Worm (Caenorhabditis elegans) whole organism, L2 larva: ENCODE measurements around the gene K12H6.9.

Source experiments
- C34F6.9 ChIP-seq: fragments of 150-350 bp; optimal IDR thresholded peaks from 2 replicates; lab custom pipeline; 2014; ENCODE audit warnings: missing biosample characterization, missing genetic modification characterization
- F13H6.1 ChIP-seq: sonication (generic microtip); optimal IDR thresholded peaks from 2 replicates; lab custom pipeline; 2016; ENCODE audit warnings: missing genetic modification characterization, missing compliant biosample characterization
- R02D3.7 ChIP-seq: fragments of 150-350 bp; optimal IDR thresholded peaks from 2 replicates; lab custom pipeline; 2014; ENCODE audit warnings: missing biosample characterization, missing genetic modification characterization
- Y55F3AM.14 ChIP-seq: fragments of 200-800 bp; sonication (Bioruptor generic); optimal IDR thresholded peaks from 2 replicates; lab custom pipeline; 2018; ENCODE audit warnings: mild to moderate bottlenecking, missing genetic modification characterization, missing compliant biosample characterization
- ZK546.5 ChIP-seq: sonication (generic microtip); optimal IDR thresholded peaks from 2 replicates; lab custom pipeline; 2017; ENCODE audit warnings: missing biosample characterization, missing genetic modification characterization
- alr-1 ChIP-seq: fragments of 150-350 bp; optimal IDR thresholded peaks from 2 replicates; lab custom pipeline; 2014; ENCODE audit warnings: missing biosample characterization, missing genetic modification characterization
- aly-2 ChIP-seq: fragments of 150-350 bp; optimal IDR thresholded peaks from 2 replicates; lab custom pipeline; 2014; ENCODE audit warnings: missing biosample characterization, missing genetic modification characterization
- ama-1 ChIP-seq: fragments of 150-350 bp; optimal IDR thresholded peaks from 2 replicates; lab custom pipeline; 2018; ENCODE audit warnings: inconsistent platforms
- blmp-1 ChIP-seq: sonication (generic microtip); optimal IDR thresholded peaks from 2 replicates; lab custom pipeline; 2017; ENCODE audit warnings: missing genetic modification characterization, mild to moderate bottlenecking, missing compliant biosample characterization, antibody characterized with exemption, moderate library complexity; ENCODE audit not compliant: insufficient read depth
- ceh-16 ChIP-seq: fragments of 150-350 bp; optimal IDR thresholded peaks from 2 replicates; lab custom pipeline; 2014; ENCODE audit warnings: missing biosample characterization, missing genetic modification characterization
- ceh-82 ChIP-seq: fragments of 150-350 bp; optimal IDR thresholded peaks from 2 replicates; lab custom pipeline; 2014; ENCODE audit warnings: missing biosample characterization, missing genetic modification characterization
- crh-2 ChIP-seq: sonication (generic microtip); optimal IDR thresholded peaks from 2 replicates; lab custom pipeline; 2017; ENCODE audit warnings: missing biosample characterization, missing genetic modification characterization
- dmd-4 ChIP-seq: sonication (generic microtip); optimal IDR thresholded peaks from 2 replicates; lab custom pipeline; 2017; ENCODE audit warnings: missing biosample characterization, missing genetic modification characterization
- egl-27 ChIP-seq: sonication (generic microtip); optimal IDR thresholded peaks from 3 replicates; lab custom pipeline; 2017; ENCODE audit warnings: missing biosample characterization, missing genetic modification reagents, missing genetic modification characterization
- elt-1 ChIP-seq: fragments of 150-350 bp; optimal IDR thresholded peaks from 2 replicates; lab custom pipeline; 2014; ENCODE audit warnings: missing biosample characterization, missing genetic modification characterization
- elt-3 ChIP-seq: sonication (generic microtip); optimal IDR thresholded peaks from 2 replicates; lab custom pipeline; 2017; ENCODE audit warnings: missing biosample characterization, missing genetic modification characterization
- fos-1 ChIP-seq: fragments of 150-350 bp; optimal IDR thresholded peaks from 2 replicates; lab custom pipeline; 2014; ENCODE audit warnings: missing biosample characterization, missing genetic modification characterization
- gmeb-1 ChIP-seq: fragments of 150-350 bp; optimal IDR thresholded peaks from 2 replicates; lab custom pipeline; 2014; ENCODE audit warnings: missing biosample characterization, missing genetic modification characterization
- lin-11 ChIP-seq: fragments of 150-350 bp; sonication (generic microtip); optimal IDR thresholded peaks from 2 replicates; lab custom pipeline; 2014; ENCODE audit warnings: missing biosample characterization, missing genetic modification characterization, inconsistent platforms, mixed read lengths
- lin-13 ChIP-seq: fragments of 150-350 bp; optimal IDR thresholded peaks from 2 replicates; lab custom pipeline; 2014; ENCODE audit warnings: missing biosample characterization, missing genetic modification reagents, missing genetic modification characterization
- lin-39 ChIP-seq: fragments of 150-350 bp; optimal IDR thresholded peaks from 2 replicates; lab custom pipeline; 2014; ENCODE audit warnings: missing biosample characterization, missing genetic modification reagents, missing genetic modification characterization
- lsy-2 ChIP-seq, 2 experiments: fragments of 150-350 bp in 1 of 2; sonication (generic microtip) in 1 of 2; optimal IDR thresholded peaks; 2 replicates each; lab custom pipeline; 2014 to 2017; ENCODE audit warnings: missing biosample characterization in 2 of 2, missing genetic modification characterization in 2 of 2
- mab-5 ChIP-seq: fragments of 150-350 bp; optimal IDR thresholded peaks from 2 replicates; lab custom pipeline; 2014; ENCODE audit warnings: missing biosample characterization, missing genetic modification characterization
- mbf-1 ChIP-seq: sonication (generic microtip); optimal IDR thresholded peaks from 2 replicates; lab custom pipeline; 2017; ENCODE audit warnings: missing biosample characterization, missing genetic modification characterization
- mdl-1 ChIP-seq, 2 experiments: fragments of 150-350 bp in 1 of 2; sonication (generic microtip) in 1 of 2; optimal IDR thresholded peaks; 2 replicates each; lab custom pipeline; 2017; ENCODE audit warnings: missing biosample characterization in 2 of 2, missing genetic modification characterization in 2 of 2
- nhr-10 ChIP-seq: sonication (generic microtip); optimal IDR thresholded peaks from 2 replicates; lab custom pipeline; 2017; ENCODE audit warnings: missing biosample characterization, missing genetic modification characterization
- nhr-11 ChIP-seq: fragments of 150-350 bp; optimal IDR thresholded peaks from 2 replicates; lab custom pipeline; 2014; ENCODE audit warnings: missing biosample characterization, missing genetic modification characterization
- nhr-12 ChIP-seq: fragments of 150-350 bp; optimal IDR thresholded peaks from 2 replicates; lab custom pipeline; 2014; ENCODE audit warnings: missing biosample characterization, missing genetic modification characterization
- nhr-129 ChIP-seq: fragments of 150-350 bp; optimal IDR thresholded peaks from 2 replicates; lab custom pipeline; 2014; ENCODE audit warnings: missing biosample characterization, missing genetic modification characterization
- nhr-21 ChIP-seq: fragments of 150-350 bp; optimal IDR thresholded peaks from 2 replicates; lab custom pipeline; 2014; ENCODE audit warnings: missing biosample characterization, missing genetic modification characterization
- nhr-23 ChIP-seq: fragments of 150-350 bp; optimal IDR thresholded peaks from 2 replicates; lab custom pipeline; 2014; ENCODE audit warnings: missing biosample characterization, missing genetic modification reagents, missing genetic modification characterization
- nhr-237 ChIP-seq: fragments of 150-350 bp; optimal IDR thresholded peaks from 2 replicates; lab custom pipeline; 2014; ENCODE audit warnings: missing biosample characterization, missing genetic modification characterization
- nhr-25 ChIP-seq: fragments of 150-350 bp; sonication (generic microtip); optimal IDR thresholded peaks from 3 replicates; lab custom pipeline; 2014; ENCODE audit warnings: missing biosample characterization, missing genetic modification characterization
- nhr-6 ChIP-seq: fragments of 150-350 bp; optimal IDR thresholded peaks from 2 replicates; lab custom pipeline; 2014; ENCODE audit warnings: missing biosample characterization, missing genetic modification characterization
- nhr-77 ChIP-seq: fragments of 150-350 bp; optimal IDR thresholded peaks from 2 replicates; lab custom pipeline; 2014; ENCODE audit warnings: missing biosample characterization, missing genetic modification characterization
- peb-1 ChIP-seq: fragments of 150-350 bp; optimal IDR thresholded peaks from 2 replicates; lab custom pipeline; 2014; ENCODE audit warnings: missing biosample characterization, missing genetic modification characterization
- sem-4 ChIP-seq: fragments of 150-350 bp; optimal IDR thresholded peaks from 2 replicates; lab custom pipeline; 2014; ENCODE audit warnings: missing biosample characterization, missing genetic modification reagents, missing genetic modification characterization
- skn-1 ChIP-seq: sonication (generic microtip); optimal IDR thresholded peaks from 2 replicates; lab custom pipeline; 2017; ENCODE audit warnings: missing biosample characterization, missing genetic modification characterization
- sma-3 ChIP-seq: sonication (generic microtip); optimal IDR thresholded peaks from 2 replicates; lab custom pipeline; 2016; ENCODE audit warnings: missing genetic modification reagents, missing genetic modification characterization, missing compliant biosample characterization
- sma-9 ChIP-seq, 2 experiments: fragments of 150-350 bp in 1 of 2; sonication (generic microtip) in 1 of 2; optimal IDR thresholded peaks; 2 replicates each; lab custom pipeline; 2014 to 2016; ENCODE audit warnings: missing genetic modification characterization in 2 of 2, mild to moderate bottlenecking in 1 of 2, missing biosample characterization in 1 of 2, missing compliant biosample characterization in 1 of 2, missing genetic modification reagents in 1 of 2, moderate library complexity in 1 of 2
- snpc-4 ChIP-seq: fragments of 150-350 bp; optimal IDR thresholded peaks from 2 replicates; lab custom pipeline; 2014; ENCODE audit warnings: missing biosample characterization, missing genetic modification characterization
- unc-39 ChIP-seq: fragments of 150-350 bp; optimal IDR thresholded peaks from 2 replicates; lab custom pipeline; 2014; ENCODE audit warnings: missing biosample characterization, missing genetic modification characterization
- unc-55 ChIP-seq: fragments of 150-350 bp; sonication (generic microtip); optimal IDR thresholded peaks from 3 replicates; lab custom pipeline; 2014; ENCODE audit warnings: missing biosample characterization, missing genetic modification reagents, missing genetic modification characterization
- unc-62 ChIP-seq: fragments of 150-350 bp; optimal IDR thresholded peaks from 2 replicates; lab custom pipeline; 2014; ENCODE audit warnings: missing biosample characterization, missing genetic modification reagents, missing genetic modification characterization
- zag-1 ChIP-seq: fragments of 150-350 bp; optimal IDR thresholded peaks from 2 replicates; lab custom pipeline; 2014; ENCODE audit warnings: missing biosample characterization, missing genetic modification characterization
- ztf-1 ChIP-seq: fragments of 200-800 bp; sonication (Bioruptor generic); conservative IDR thresholded peaks from 2 replicates; pipeline ENCODE4 v1.3.6; 2022; ENCODE audit warnings: missing genetic modification characterization, missing compliant biosample characterization
- ztf-11 ChIP-seq: sonication (generic microtip); optimal IDR thresholded peaks from 2 replicates; lab custom pipeline; 2017; ENCODE audit warnings: missing biosample characterization, missing genetic modification characterization
- ztf-4 ChIP-seq: fragments of 150-350 bp; optimal IDR thresholded peaks from 2 replicates; lab custom pipeline; 2014; ENCODE audit warnings: missing biosample characterization, missing genetic modification characterization

K12H6.9 gene

DNA sequence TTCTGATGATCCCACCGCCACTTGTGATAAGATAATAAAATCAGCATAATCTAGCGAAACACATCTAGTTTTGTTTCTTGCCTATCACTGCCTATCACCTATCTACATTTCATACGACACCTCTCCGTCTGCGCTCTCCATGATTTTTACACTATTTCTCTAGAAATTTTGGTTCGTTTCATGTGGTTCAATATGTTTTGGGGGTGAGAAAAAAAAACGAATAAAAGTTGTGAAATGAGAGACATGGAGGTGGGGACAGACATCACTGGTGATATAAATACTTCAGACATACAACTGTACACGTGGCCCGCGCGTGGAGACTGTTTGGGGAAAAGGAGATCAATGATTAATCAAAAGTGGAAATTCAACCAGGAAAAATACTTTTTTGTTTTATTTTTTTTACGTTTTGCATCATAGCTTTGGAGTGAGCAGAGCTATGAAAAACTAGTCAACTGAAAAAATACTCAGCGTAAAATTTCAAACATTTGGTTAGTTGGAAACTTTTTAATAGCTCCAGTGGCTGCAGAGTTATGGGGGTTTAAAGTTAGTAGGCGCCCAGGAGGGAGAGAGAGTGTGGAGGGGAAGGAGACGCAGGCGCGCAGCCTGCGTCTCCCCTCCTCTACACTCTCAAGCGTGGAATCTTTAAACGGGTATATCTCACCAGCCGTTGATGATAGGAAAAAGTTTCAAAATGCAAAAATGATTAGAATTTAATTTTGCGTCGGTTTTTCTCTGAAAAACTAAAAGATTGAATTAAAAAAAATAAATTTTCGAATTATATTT, 21.2 kb upstream of the K12H6.9 start (continued):
- TF ChIP-seq nhr-12 (tag; lab: Kevin White, UChicago) (no peak), egl-27 (tag; lab: Kevin White, UChicago) (peak; percentile 5), nhr-237 (tag; lab: Kevin White, UChicago) (no peak), ceh-16 (tag; lab: Kevin White, UChicago) (no peak), nhr-10 (tag; lab: Kevin White, UChicago) (no peak), gmeb-1 (tag; lab: Kevin White, UChicago) (no peak), snpc-4 (tag; lab: Kevin White, UChicago) (no peak), mab-5 (tag; lab: Kevin White, UChicago) (no peak), sem-4 (tag; lab: Kevin White, UChicago) (no peak), ZK546.5 (no peak), lin-39 (tag; lab: Kevin White, UChicago) (no peak), ztf-11 (tag; lab: Kevin White, UChicago) (no peak), nhr-23 (tag; lab: Kevin White, UChicago) (no peak), unc-39 (tag; lab: Kevin White, UChicago) (no peak), lin-11 (tag; lab: Kevin White, UChicago) (no peak)

DNA sequence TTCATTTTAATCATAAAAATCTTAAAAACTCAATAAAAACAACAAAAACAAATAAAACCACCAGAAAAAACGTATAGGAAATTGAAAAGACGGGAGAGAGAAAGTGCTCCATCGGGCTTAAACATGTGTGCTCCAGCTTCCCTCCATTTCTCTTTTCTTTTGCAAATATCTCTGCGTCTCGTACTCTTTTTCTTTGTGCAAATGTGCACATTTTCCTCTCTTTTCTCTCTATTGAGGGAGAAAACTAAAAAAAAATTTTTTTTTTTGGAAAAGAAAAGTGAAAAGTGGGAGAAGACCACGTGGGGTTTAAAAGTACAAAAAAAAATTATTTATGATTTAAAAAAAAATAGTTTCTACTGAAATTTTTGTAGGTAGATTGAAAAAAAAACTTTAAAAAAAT, 20.0 kb upstream of the K12H6.9 start:
- TF ChIP-seq dmd-4 (no peak), nhr-10 (tag; lab: Kevin White, UChicago) (no peak), nhr-12 (tag; lab: Kevin White, UChicago) (no peak), mab-5 (tag; lab: Kevin White, UChicago) (no peak), unc-55 (GFP tag; lab: Kevin White, UChicago) (peak; percentile 78), nhr-25 (no peak), nhr-6 (tag; lab: Kevin White, UChicago) (no peak), sem-4 (tag; lab: Kevin White, UChicago) (no peak), peb-1 (tag; lab: Kevin White, UChicago) (no peak), mbf-1 (tag; lab: Kevin White, UChicago) (no peak), C34F6.9 (tag; lab: Kevin White, UChicago) (peak; percentile 53), alr-1 (tag; lab: Kevin White, UChicago) (no peak), F13H6.1 (peak; percentile 38), elt-1 (no peak), unc-62 (GFP tag; lab: Kevin White, UChicago) (no peak), sma-9 (GFP tag; optimal IDR thresholded peaks at IDR 0.05; lab: Kevin White, UChicago) (peak; percentile 52), sma-9 (tag; optimal IDR thresholded peaks at IDR 0.05; lab: Kevin White, UChicago) (no peak), sma-3 (GFP tag; lab: Kevin White, UChicago) (no peak), lin-11 (tag; lab: Kevin White, UChicago) (no peak), R02D3.7 (tag; lab: Kevin White, UChicago) (no peak), ama-1 (no peak), ztf-1 (no peak), ceh-82 (tag; lab: Kevin White, UChicago) (no peak), skn-1 (tag; lab: Kevin White, UChicago) (no peak), nhr-129 (tag; lab: Kevin White, UChicago) (peak; percentile 2), crh-2 (no peak), egl-27 (tag; lab: Kevin White, UChicago) (no peak), ZK546.5 (no peak), nhr-21 (tag; lab: Kevin White, UChicago) (no peak), nhr-237 (tag; lab: Kevin White, UChicago) (no peak), aly-2 (tag; lab: Kevin White, UChicago) (no peak), gmeb-1 (tag; lab: Kevin White, UChicago) (no peak), lin-13 (GFP tag; lab: Kevin White, UChicago) (peak; percentile 13), fos-1 (tag; lab: Kevin White, UChicago) (no peak), zag-1 (tag; lab: Kevin White, UChicago) (no peak), blmp-1 (tag; lab: Kevin White, UChicago) (peak; percentile 12), snpc-4 (tag; lab: Kevin White, UChicago) (no peak), ceh-16 (tag; lab: Kevin White, UChicago) (no peak), mdl-1 (tag; optimal IDR thresholded peaks at IDR 0.05; lab: Kevin White, UChicago) (peak in 1 of 2 experiments; percentile 72), Y55F3AM.14 (no peak), unc-39 (tag; lab: Kevin White, UChicago) (no peak), ztf-11 (tag; lab: Kevin White, UChicago) (no peak), elt-3 (tag; lab: Kevin White, UChicago) (no peak), lin-39 (tag; lab: Kevin White, UChicago) (no peak), ztf-4 (tag; lab: Kevin White, UChicago) (no peak), lsy-2 (tag; optimal IDR thresholded peaks at IDR 0.05; lab: Kevin White, UChicago) (peak in 1 of 2 experiments; percentile 65), nhr-23 (tag; lab: Kevin White, UChicago) (no peak), nhr-11 (tag; lab: Kevin White, UChicago) (no peak), nhr-77 (tag; lab: Kevin White, UChicago) (no peak)
